Fruit fly (Drosophila melanogaster): ENCODE data around the gene SamDC.

DNA sequence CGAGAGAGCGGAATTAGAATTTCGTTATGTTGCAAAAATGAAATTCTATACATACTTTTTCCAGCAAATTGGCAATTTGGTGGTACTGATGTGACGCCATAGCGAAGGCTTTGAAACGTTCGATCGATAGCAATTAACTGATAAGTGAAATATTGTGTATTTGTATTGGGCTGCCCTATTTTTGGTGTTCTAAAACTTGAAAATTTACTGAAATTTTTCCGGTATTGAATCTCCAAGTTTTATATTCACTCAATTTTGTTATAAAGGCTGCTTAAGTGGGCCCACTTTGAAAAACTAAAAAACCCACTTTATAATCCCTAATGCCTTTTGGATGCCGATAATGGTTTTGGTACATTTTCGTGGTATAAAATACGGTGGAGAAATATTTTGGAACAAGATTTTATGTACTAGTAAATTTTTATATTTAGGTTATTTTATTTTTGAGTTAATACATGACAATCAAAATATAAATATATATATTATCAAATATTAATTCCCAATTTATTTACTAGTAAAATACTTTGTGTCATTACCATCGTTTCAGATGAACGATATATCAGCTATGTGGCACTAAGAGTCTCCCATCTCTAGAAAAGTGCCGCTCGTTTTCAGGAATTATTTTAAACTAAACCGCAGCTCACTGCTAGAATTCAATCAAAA lies 23.3 kb downstream of the SamDC start, which contains the start of the genes Cand1 and pim:
- TF ChIP-seq CG8159 (tag; optimal IDR thresholded peaks at IDR 0.05) (no peak), gl (tag; optimal IDR thresholded peaks at IDR 0.05) (no peak), Pif1B (GFP tag; optimal IDR thresholded peaks at IDR 0.05) (no peak), CG15710 (tag; optimal IDR thresholded peaks at IDR 0.05) (no peak), Snoo (tag; optimal IDR thresholded peaks at IDR 0.05) (no peak), rn (GFP tag; IDR thresholded peaks at IDR 0.05) (no peak), CG8301 (tag; optimal IDR thresholded peaks at IDR 0.05) (no peak), CG34367 (tag; optimal IDR thresholded peaks at IDR 0.05) (no peak), CG32121 (GFP tag; IDR thresholded peaks at IDR 0.05) (no peak), EcR (GFP tag; optimal IDR thresholded peaks at IDR 0.05) (no peak), fd96Ca (GFP tag; IDR thresholded peaks at IDR 0.05) (no peak), CG13204 (GFP tag; optimal IDR thresholded peaks at IDR 0.05) (no peak), D1 (tag; optimal IDR thresholded peaks at IDR 0.05) (no peak)

Measured in whole organism, pupa.